Fruit fly (Drosophila melanogaster) Kc167 (cell line): ENCODE results near the gene CG9586.

Experiments
- Myc ChIP-seq: fragments of >200 bp; optimal IDR thresholded peaks from 2 replicates; lab custom pipeline; 2017; ENCODE audit warnings: missing external identifiers
- Sin3A ChIP-seq: fragments of >200 bp; optimal IDR thresholded peaks from 2 replicates; lab custom pipeline; 2018; ENCODE audit warnings: missing external identifiers
- h ChIP-seq: fragments of >200 bp; optimal IDR thresholded peaks from 3 replicates; lab custom pipeline; 2018; ENCODE audit warnings: missing external identifiers
- insv ChIP-seq: fragments of >200 bp; optimal IDR thresholded peaks from 3 replicates; lab custom pipeline; 2018; ENCODE audit warnings: missing external identifiers
- psq ChIP-seq: fragments of >200 bp; optimal IDR thresholded peaks from 2 replicates; lab custom pipeline; 2017; ENCODE audit warnings: missing external identifiers
- ttk ChIP-seq: sonication (Bioruptor generic); optimal IDR thresholded peaks from 2 replicates; lab custom pipeline; 2017; ENCODE audit warnings: missing external identifiers

Gene CG9586

dm6 chr2L:9123707-9124106, 42.6 kb downstream of the CG9586 start:
- TF ChIP-seq ttk (lab: Kevin White, UChicago) (no peak), Sin3A (lab: Kevin White, UChicago) (no peak), psq (lab: Kevin White, UChicago) (no peak), h (lab: Kevin White, UChicago) (no peak)

DNA sequence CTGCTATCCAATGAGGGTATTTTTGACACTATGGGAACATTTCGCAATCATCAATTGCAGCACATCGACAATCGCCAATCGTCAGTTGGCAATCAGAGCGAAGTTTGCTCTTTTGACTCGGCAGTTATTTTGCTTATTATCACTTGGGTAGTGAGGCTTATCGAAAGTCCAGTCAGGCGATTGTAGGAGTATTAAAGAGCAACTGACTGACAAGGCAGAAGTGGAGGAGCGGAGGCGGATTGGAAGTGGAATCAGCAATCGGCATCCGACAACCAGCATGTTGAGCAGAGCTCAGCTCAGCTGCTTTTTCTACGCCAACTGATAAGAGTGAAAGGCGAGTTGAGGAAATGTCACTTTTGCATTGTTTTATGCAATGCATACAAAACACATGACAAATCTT, 43.9 kb downstream of the CG9586 start:
- TF ChIP-seq Sin3A (lab: Kevin White, UChicago) (no peak), psq (lab: Kevin White, UChicago) (no peak)

dm6 chr2L:9120475-9121309, 45.6 kb downstream of the CG9586 start:
- no peak for TF ChIP-seq Myc
- no peak for TF ChIP-seq Sin3A (lab: Kevin White, UChicago)
- no peak for TF ChIP-seq insv (lab: Kevin White, UChicago)
- TF ChIP-seq ttk (lab: Kevin White, UChicago): no peak
- no peak for TF ChIP-seq h (lab: Kevin White, UChicago)
- TF ChIP-seq psq (lab: Kevin White, UChicago): no peak
